Worm (Caenorhabditis elegans) whole organism, L1 larva: ENCODE data around the gene Y38C1BA.4.

Experiments
- C34B4.2 ChIP-seq: sonication (generic microtip); optimal IDR thresholded peaks from 2 replicates; lab custom pipeline; 2017; ENCODE audit warnings: mild to moderate bottlenecking, missing genetic modification characterization, missing compliant biosample characterization
- F16B12.6 ChIP-seq: fragments of 150-350 bp; optimal IDR thresholded peaks from 2 replicates; lab custom pipeline; 2014; ENCODE audit warnings: missing biosample characterization, missing genetic modification characterization
- aha-1 ChIP-seq: fragments of 150-350 bp; optimal IDR thresholded peaks from 2 replicates; lab custom pipeline; 2014; ENCODE audit warnings: missing biosample characterization, missing genetic modification characterization
- alr-1 ChIP-seq: fragments of 200-800 bp; sonication (Bioruptor generic); optimal IDR thresholded peaks from 2 replicates; lab custom pipeline; 2018; ENCODE audit warnings: borderline replicate concordance, mild to moderate bottlenecking, missing genetic modification characterization, missing compliant biosample characterization
- ama-1 ChIP-seq: fragments of 150-350 bp; optimal IDR thresholded peaks from 2 replicates; lab custom pipeline; 2014
- blmp-1 ChIP-seq: fragments of 150-350 bp; optimal IDR thresholded peaks from 2 replicates; lab custom pipeline; 2014; ENCODE audit warnings: missing biosample characterization, missing genetic modification characterization
- ceh-63 ChIP-seq: fragments of 200-800 bp; sonication (Bioruptor generic); optimal IDR thresholded peaks from 2 replicates; lab custom pipeline; 2018; ENCODE audit warnings: mild to moderate bottlenecking, missing genetic modification characterization, missing compliant biosample characterization
- ceh-8 ChIP-seq: fragments of 200-800 bp; sonication (Bioruptor generic); optimal IDR thresholded peaks from 2 replicates; lab custom pipeline; 2018; ENCODE audit warnings: mild to moderate bottlenecking, missing genetic modification characterization, moderate library complexity, missing compliant biosample characterization
- ceh-82 ChIP-seq, 3 experiments: fragments of 150-350 bp in 1 of 3; sonication (generic microtip) in 2 of 3; optimal IDR thresholded peaks; 2 replicates each; lab custom pipeline; 2014 to 2017; ENCODE audit warnings: missing biosample characterization in 3 of 3, missing genetic modification characterization in 3 of 3
- ceh-90 ChIP-seq: sonication (generic microtip); optimal IDR thresholded peaks from 2 replicates; lab custom pipeline; 2016; ENCODE audit warnings: missing genetic modification characterization, missing compliant biosample characterization
- dsc-1 ChIP-seq: sonication (generic microtip); optimal IDR thresholded peaks from 2 replicates; lab custom pipeline; 2016; ENCODE audit warnings: mild to moderate bottlenecking, missing genetic modification characterization, missing compliant biosample characterization
- efl-1 ChIP-seq, 4 experiments: fragments of 150-350 bp; optimal IDR thresholded peaks in 3 of 4; peaks in 1 of 4; 1 replicate in 1 of 4; 2 replicates in 3 of 4; lab custom pipeline; 2014; ENCODE audit warnings: missing biosample characterization in 2 of 4, missing genetic modification characterization in 2 of 4, missing genetic modification reagents in 2 of 4
- efl-3 ChIP-seq: fragments of 200-800 bp; sonication (Bioruptor generic); optimal IDR thresholded peaks from 2 replicates; lab custom pipeline; 2018; ENCODE audit warnings: mild to moderate bottlenecking, missing genetic modification characterization, missing compliant biosample characterization
- egl-27 ChIP-seq, 2 experiments: fragments of 150-350 bp in 1 of 2; sonication (generic microtip); optimal IDR thresholded peaks; 3 replicates each; lab custom pipeline; 2017 to 2018; ENCODE audit warnings: missing biosample characterization in 2 of 2, missing genetic modification characterization in 2 of 2, missing genetic modification reagents in 2 of 2
- elt-2 ChIP-seq: sonication (generic microtip); optimal IDR thresholded peaks from 2 replicates; lab custom pipeline; 2016; ENCODE audit warnings: missing genetic modification characterization, mild to moderate bottlenecking, inconsistent platforms, missing compliant biosample characterization, missing genetic modification reagents
- ets-5 ChIP-seq: fragments of 200-800 bp; sonication (Bioruptor generic); IDR thresholded peaks from 2 replicates; pipeline ENCODE4 v1.3.6; 2022; ENCODE audit warnings: missing genetic modification characterization, missing compliant biosample characterization
- fkh-10 ChIP-seq: sonication (generic microtip); optimal IDR thresholded peaks from 2 replicates; lab custom pipeline; 2017; ENCODE audit warnings: missing biosample characterization, missing genetic modification reagents, missing genetic modification characterization
- fkh-8 ChIP-seq: sonication (generic microtip); optimal IDR thresholded peaks from 2 replicates; lab custom pipeline; 2016; ENCODE audit warnings: mild to moderate bottlenecking, missing genetic modification characterization, missing compliant biosample characterization
- fos-1 ChIP-seq: fragments of 150-350 bp; optimal IDR thresholded peaks from 2 replicates; lab custom pipeline; 2014; ENCODE audit warnings: missing biosample characterization, missing genetic modification characterization
- hlh-17 ChIP-seq: fragments of 200-800 bp; sonication (Bioruptor generic); optimal IDR thresholded peaks from 2 replicates; lab custom pipeline; 2018; ENCODE audit warnings: missing genetic modification characterization, mild to moderate bottlenecking, missing compliant biosample characterization, moderate library complexity, borderline replicate concordance
- hlh-4 ChIP-seq: sonication (generic microtip); optimal IDR thresholded peaks from 2 replicates; lab custom pipeline; 2016; ENCODE audit warnings: mild to moderate bottlenecking, missing genetic modification characterization, missing compliant biosample characterization
- hpl-2 ChIP-seq: fragments of 150-350 bp; optimal IDR thresholded peaks from 2 replicates; lab custom pipeline; 2014; ENCODE audit warnings: missing biosample characterization, missing genetic modification reagents, missing genetic modification characterization
- isw-1 ChIP-seq: fragments of 200-800 bp; sonication (Bioruptor generic); IDR thresholded peaks from 2 replicates; pipeline ENCODE4 v1.3.6; 2022; ENCODE audit warnings: missing genetic modification characterization, missing compliant biosample characterization
- jun-1 ChIP-seq: fragments of 150-350 bp; optimal IDR thresholded peaks from 2 replicates; lab custom pipeline; 2014; ENCODE audit warnings: missing biosample characterization, missing genetic modification reagents, missing genetic modification characterization
- lin-15B ChIP-seq: fragments of 150-350 bp; sonication (generic microtip); optimal IDR thresholded peaks from 3 replicates; lab custom pipeline; 2014; ENCODE audit warnings: missing biosample characterization, missing genetic modification characterization
- lin-39 ChIP-seq: fragments of 150-350 bp; optimal IDR thresholded peaks from 2 replicates; lab custom pipeline; 2014; ENCODE audit warnings: missing biosample characterization, missing genetic modification reagents, missing genetic modification characterization
- lir-3 ChIP-seq: sonication (generic microtip); optimal IDR thresholded peaks from 2 replicates; lab custom pipeline; 2016; ENCODE audit warnings: mild to moderate bottlenecking, missing genetic modification characterization, moderate library complexity, missing compliant biosample characterization; ENCODE audit not compliant: poor library complexity
- mep-1 ChIP-seq: fragments of 150-350 bp; optimal IDR thresholded peaks from 2 replicates; lab custom pipeline; 2014; ENCODE audit warnings: missing biosample characterization, missing genetic modification characterization
- nhr-12 ChIP-seq: sonication (generic microtip); optimal IDR thresholded peaks from 2 replicates; lab custom pipeline; 2017; ENCODE audit warnings: missing biosample characterization, missing genetic modification characterization
- nhr-19 ChIP-seq: fragments of 200-800 bp; sonication (Bioruptor generic); conservative IDR thresholded peaks from 2 replicates; pipeline ENCODE4 v1.3.6; 2022; ENCODE audit warnings: missing genetic modification characterization, missing compliant biosample characterization
- nhr-20 ChIP-seq: sonication (generic microtip); optimal IDR thresholded peaks from 2 replicates; lab custom pipeline; 2016; ENCODE audit warnings: mild to moderate bottlenecking, missing genetic modification characterization, missing compliant biosample characterization
- nhr-237 ChIP-seq: fragments of 150-350 bp; optimal IDR thresholded peaks from 2 replicates; lab custom pipeline; 2014; ENCODE audit warnings: missing biosample characterization, missing genetic modification characterization
- nhr-47 ChIP-seq: sonication (generic microtip); optimal IDR thresholded peaks from 2 replicates; lab custom pipeline; 2016; ENCODE audit warnings: mild to moderate bottlenecking, missing genetic modification characterization, moderate library complexity, missing compliant biosample characterization
- nhr-71 ChIP-seq: sonication (generic microtip); optimal IDR thresholded peaks from 2 replicates; lab custom pipeline; 2016; ENCODE audit warnings: mild to moderate bottlenecking, missing genetic modification characterization, moderate library complexity, missing compliant biosample characterization
- nhr-77 ChIP-seq: fragments of 150-350 bp; optimal IDR thresholded peaks from 2 replicates; lab custom pipeline; 2014; ENCODE audit warnings: missing biosample characterization, missing genetic modification characterization
- nhr-84 ChIP-seq: sonication (generic microtip); optimal IDR thresholded peaks from 2 replicates; lab custom pipeline; 2017; ENCODE audit warnings: missing biosample characterization, missing genetic modification characterization
- nhr-90 ChIP-seq: sonication (generic microtip); optimal IDR thresholded peaks from 2 replicates; lab custom pipeline; 2016; ENCODE audit warnings: mild to moderate bottlenecking, missing genetic modification characterization, missing compliant biosample characterization; ENCODE audit not compliant: poor library complexity
- pax-3 ChIP-seq: fragments of 200-800 bp; sonication (Bioruptor generic); optimal IDR thresholded peaks from 2 replicates; lab custom pipeline; 2018; ENCODE audit warnings: mild to moderate bottlenecking, missing genetic modification characterization, moderate library complexity, missing compliant biosample characterization
- rnt-1 ChIP-seq: sonication (generic microtip); optimal IDR thresholded peaks from 2 replicates; lab custom pipeline; 2016; ENCODE audit warnings: mild to moderate bottlenecking, missing genetic modification characterization, moderate library complexity, missing compliant biosample characterization
- sox-4 ChIP-seq: sonication (generic microtip); optimal IDR thresholded peaks from 2 replicates; lab custom pipeline; 2016; ENCODE audit warnings: missing genetic modification characterization, missing compliant biosample characterization
- swsn-7 ChIP-seq: sonication (generic microtip); optimal IDR thresholded peaks from 2 replicates; lab custom pipeline; 2016; ENCODE audit warnings: missing genetic modification characterization, missing compliant biosample characterization
- tbx-2 ChIP-seq: sonication (generic microtip); optimal IDR thresholded peaks from 2 replicates; lab custom pipeline; 2016; ENCODE audit warnings: missing genetic modification characterization, missing compliant biosample characterization
- tlp-1 ChIP-seq: fragments of 150-350 bp; optimal IDR thresholded peaks from 2 replicates; lab custom pipeline; 2014; ENCODE audit warnings: missing biosample characterization, missing genetic modification characterization
- unc-30 ChIP-seq: sonication (generic microtip); optimal IDR thresholded peaks from 2 replicates; lab custom pipeline; 2017; ENCODE audit warnings: missing biosample characterization, missing genetic modification characterization
- unc-86 ChIP-seq: sonication (generic microtip); optimal IDR thresholded peaks from 2 replicates; lab custom pipeline; 2016; ENCODE audit warnings: missing genetic modification characterization, missing compliant biosample characterization
- unc-98 ChIP-seq: fragments of 200-800 bp; sonication (Bioruptor generic); IDR thresholded peaks from 2 replicates; pipeline ENCODE4 v1.3.6; 2022; ENCODE audit warnings: missing genetic modification characterization, missing compliant biosample characterization
- xbp-1 ChIP-seq: sonication (generic microtip); optimal IDR thresholded peaks from 2 replicates; lab custom pipeline; 2016; ENCODE audit warnings: missing genetic modification characterization, missing compliant biosample characterization
- zag-1 ChIP-seq: fragments of 150-350 bp; optimal IDR thresholded peaks from 2 replicates; lab custom pipeline; 2014; ENCODE audit warnings: missing biosample characterization, missing genetic modification characterization
- ztf-11 ChIP-seq, 2 experiments: sonication (generic microtip); optimal IDR thresholded peaks; 2 replicates each; lab custom pipeline; 2016 to 2017; ENCODE audit warnings: missing genetic modification characterization in 2 of 2, missing biosample characterization in 1 of 2, missing compliant biosample characterization in 1 of 2
- ztf-4 ChIP-seq: fragments of 150-350 bp; optimal IDR thresholded peaks from 2 replicates; lab custom pipeline; 2014; ENCODE audit warnings: missing biosample characterization, missing genetic modification characterization

The Y38C1BA.4 gene

DNA sequence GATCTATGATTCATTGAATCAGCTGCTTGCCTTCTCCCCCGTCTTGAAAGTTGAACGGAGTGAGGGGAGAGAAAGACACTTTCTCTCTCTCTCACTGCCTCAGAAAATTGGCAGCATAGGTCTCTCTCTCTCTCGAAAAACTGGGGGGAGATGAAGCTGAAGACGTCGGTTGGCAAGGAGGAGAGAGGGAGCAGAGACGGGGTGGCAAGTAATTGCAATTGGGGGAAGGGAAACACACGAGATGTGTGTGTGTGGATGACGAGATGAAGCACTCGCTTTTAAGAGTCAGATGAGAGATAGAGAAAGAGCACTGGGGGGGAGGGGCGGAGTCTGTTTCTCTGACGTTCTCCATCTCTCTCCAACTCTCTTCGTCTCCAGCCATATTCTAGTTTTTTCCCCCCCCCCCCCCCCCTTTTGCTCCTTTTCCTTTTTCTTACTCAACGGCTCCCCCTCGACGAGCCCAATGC lies 2.4 kb downstream of the Y38C1BA.4 start, which contains the start of gene cmk-1 (continued):
- peak; percentile 15 for TF ChIP-seq nhr-20 (tag; lab: Kevin White, UChicago)
- TF ChIP-seq isw-1 (GFP tag; lab: Robert Waterston, UW): peak; percentile 45
- no peak for TF ChIP-seq nhr-12 (tag; lab: Kevin White, UChicago)
- peak; percentile 79 for TF ChIP-seq unc-86
- no peak for TF ChIP-seq nhr-90 (tag; lab: Kevin White, UChicago)
- peak in 1 of 2 experiments; percentile 20 for TF ChIP-seq ztf-11 (tag; optimal IDR thresholded peaks at IDR 0.05; lab: Kevin White, UChicago)
- TF ChIP-seq F16B12.6: no peak
- TF ChIP-seq lin-15B (tag; lab: Kevin White, UChicago): no peak
- peak; percentile 79 for TF ChIP-seq nhr-47 (tag; lab: Kevin White, UChicago)
- TF ChIP-seq blmp-1 (tag; lab: Kevin White, UChicago): no peak
- peak; percentile 29 to 36 for TF ChIP-seq efl-1 (optimal IDR thresholded peaks at IDR 0.05; lab: Kevin White, UChicago)
- TF ChIP-seq efl-1 (GFP tag; optimal IDR thresholded peaks at IDR 0.05 in 1 of 2; lab: Kevin White, UChicago): no peak
- TF ChIP-seq tbx-2 (tag; lab: Kevin White, UChicago): peak; percentile 75
- TF ChIP-seq rnt-1 (tag; lab: Kevin White, UChicago): peak; percentile 62
- no peak for TF ChIP-seq zag-1 (tag; lab: Kevin White, UChicago)
- TF ChIP-seq fkh-8 (tag; lab: Kevin White, UChicago): peak; percentile 97
- TF ChIP-seq ceh-63 (GFP tag; lab: Kevin White, UChicago): no peak
- TF ChIP-seq nhr-84 (tag; lab: Kevin White, UChicago): no peak
- TF ChIP-seq dsc-1 (tag; lab: Kevin White, UChicago): peak; percentile 72
- no peak for TF ChIP-seq hlh-4 (tag; lab: Kevin White, UChicago)
- no peak for TF ChIP-seq tlp-1 (tag; lab: Kevin White, UChicago)
- TF ChIP-seq fkh-10 (GFP tag; lab: Kevin White, UChicago): peak; percentile 61
- no peak for TF ChIP-seq nhr-237 (tag; lab: Kevin White, UChicago)
- peak; percentile 73 for TF ChIP-seq swsn-7 (tag; lab: Kevin White, UChicago)
- TF ChIP-seq ceh-90 (tag; lab: Kevin White, UChicago): no peak
- no peak for TF ChIP-seq unc-30 (tag; lab: Kevin White, UChicago)
- TF ChIP-seq fos-1 (tag; lab: Kevin White, UChicago): peak; percentile 28
- TF ChIP-seq mep-1: peak; percentile 18
- TF ChIP-seq lin-39 (tag; lab: Kevin White, UChicago): no peak
- TF ChIP-seq unc-98 (GFP tag; lab: Robert Waterston, UW): no peak
- TF ChIP-seq aha-1: no peak
- no peak for TF ChIP-seq hpl-2 (GFP tag; lab: Kevin White, UChicago)
- TF ChIP-seq ceh-82 (tag; optimal IDR thresholded peaks at IDR 0.05; lab: Kevin White, UChicago): peak in 2 of 3 experiments; percentile 28 to 64
- TF ChIP-seq sox-4 (tag; lab: Kevin White, UChicago): peak; percentile 24
- TF ChIP-seq jun-1: no peak
- TF ChIP-seq nhr-77 (tag; lab: Kevin White, UChicago): no peak
- no peak for TF ChIP-seq elt-2 (tag; lab: Kevin White, UChicago)
- peak; percentile 36 for TF ChIP-seq nhr-19 (GFP tag; lab: Robert Waterston, UW)
- TF ChIP-seq efl-3: no peak
- peak; percentile 80 for TF ChIP-seq nhr-71
- TF ChIP-seq hlh-17 (GFP tag; lab: Kevin White, UChicago): no peak
- peak; percentile 40 for TF ChIP-seq xbp-1 (tag; lab: Kevin White, UChicago)
- no peak for TF ChIP-seq lir-3 (tag; lab: Kevin White, UChicago)
- TF ChIP-seq alr-1 (tag; lab: Kevin White, UChicago): no peak
- peak; percentile 62 for TF ChIP-seq ceh-8 (GFP tag; lab: Kevin White, UChicago)
- TF ChIP-seq ztf-4: peak; percentile 46
- no peak for TF ChIP-seq C34B4.2 (tag; lab: Kevin White, UChicago)
- peak; percentile 41 for TF ChIP-seq pax-3
- TF ChIP-seq egl-27 (tag; optimal IDR thresholded peaks at IDR 0.05; lab: Kevin White, UChicago): no peak
- no peak for TF ChIP-seq ama-1
- no peak for TF ChIP-seq ets-5 (GFP tag; lab: Robert Waterston, UW)
